Worm (Caenorhabditis elegans): ENCODE data around the gene sru-36.
A peak's percentile ranks its signal among the peaks of the same experiment; 100 is the strongest.

- TF ChIP-seq unc-62 (GFP tag; optimal IDR thresholded peaks at IDR 0.05) (no peak), skn-1 (tag; optimal IDR thresholded peaks at IDR 0.05) (peak; percentile 22), lin-39 (tag; optimal IDR thresholded peaks at IDR 0.05) (no peak), lin-13 (GFP tag; optimal IDR thresholded peaks at IDR 0.05) (no peak), elt-3 (tag; optimal IDR thresholded peaks at IDR 0.05) (no peak), unc-130 (tag; optimal IDR thresholded peaks at IDR 0.05) (no peak), jun-1 (tag; optimal IDR thresholded peaks at IDR 0.05) (no peak), nhr-28 (tag; optimal IDR thresholded peaks at IDR 0.05) (no peak), mdl-1 (tag; optimal IDR thresholded peaks at IDR 0.05) (no peak), mep-1 (tag; optimal IDR thresholded peaks at IDR 0.05) (no peak)
These were observed 44.5 kb downstream of the sru-36 start, which contains the start of gene clp-9 for ce11 chrV:9885918-9886488.
